Fruit fly (Drosophila melanogaster) whole organism, embryonic: ENCODE results near the gene Spn28Db.

ENCODE experiments used
- Abd-B ChIP-seq: fragments of 200-800 bp; sonication (Bioruptor generic); optimal IDR thresholded peaks from 2 replicates; lab custom pipeline; 2018; ENCODE audit warnings: missing biosample characterization, mild to moderate bottlenecking, missing genetic modification characterization, moderate library complexity
- Ada2b ChIP-seq: fragments of 200-800 bp; sonication (Bioruptor generic); IDR thresholded peaks from 2 replicates; pipeline ENCODE4 v1.3.6; 2022; ENCODE audit warnings: missing biosample characterization, missing genetic modification characterization
- Atf3 ChIP-seq: fragments of 200-800 bp; sonication (Bioruptor generic); optimal IDR thresholded peaks from 3 replicates; lab custom pipeline; 2016; ENCODE audit warnings: missing biosample characterization, missing genetic modification characterization
- Bdp1 ChIP-seq: fragments of 200-800 bp; sonication (Bioruptor generic); optimal IDR thresholded peaks from 3 replicates; lab custom pipeline; 2016; ENCODE audit warnings: missing biosample characterization, missing genetic modification characterization
- CG1024 ChIP-seq: fragments of 200-800 bp; sonication (Bioruptor generic); IDR thresholded peaks from 2 replicates; pipeline ENCODE4 v1.3.6; 2022; ENCODE audit warnings: missing biosample characterization, missing genetic modification characterization
- CG11398 ChIP-seq: fragments of 200-800 bp; sonication (Bioruptor generic); optimal IDR thresholded peaks from 2 replicates; lab custom pipeline; 2016; ENCODE audit warnings: missing biosample characterization, missing genetic modification characterization
- CG11456 ChIP-seq: fragments of 200-800 bp; sonication (Bioruptor generic); IDR thresholded peaks from 3 replicates; pipeline ENCODE4 v1.3.6; 2022; ENCODE audit warnings: missing biosample characterization, missing genetic modification characterization
- CG11723 ChIP-seq: fragments of 200-800 bp; sonication (Bioruptor generic); optimal IDR thresholded peaks from 2 replicates; lab custom pipeline; 2017; ENCODE audit warnings: missing biosample characterization, mild to moderate bottlenecking, missing genetic modification characterization
- CG12659 ChIP-seq: fragments of 200-800 bp; sonication (Bioruptor generic); optimal IDR thresholded peaks from 3 replicates; lab custom pipeline; 2017; ENCODE audit warnings: mild to moderate bottlenecking, missing biosample characterization, missing genetic modification reagents, missing genetic modification characterization
- CG13296 ChIP-seq: fragments of 200-800 bp; sonication (Bioruptor generic); optimal IDR thresholded peaks from 3 replicates; lab custom pipeline; 2018; ENCODE audit warnings: missing biosample characterization, mild to moderate bottlenecking, missing genetic modification characterization
- CG1529 ChIP-seq: fragments of 200-800 bp; sonication (Bioruptor generic); optimal IDR thresholded peaks from 3 replicates; lab custom pipeline; 2018; ENCODE audit warnings: missing biosample characterization, missing genetic modification characterization
- CG17568 ChIP-seq: fragments of 200-800 bp; sonication (Bioruptor generic); optimal IDR thresholded peaks from 2 replicates; lab custom pipeline; 2018; ENCODE audit warnings: missing biosample characterization, mild to moderate bottlenecking, missing genetic modification characterization, moderate library complexity
- CG18262 ChIP-seq: fragments of 200-800 bp; optimal IDR thresholded peaks from 3 replicates; lab custom pipeline; 2019; ENCODE audit warnings: missing biosample characterization, mild to moderate bottlenecking, missing genetic modification characterization, moderate library complexity
- CG18619 ChIP-seq: fragments of 200-800 bp; sonication (Bioruptor generic); optimal IDR thresholded peaks from 3 replicates; lab custom pipeline; 2017; ENCODE audit warnings: missing biosample characterization, mild to moderate bottlenecking, missing genetic modification characterization
- CG2712 ChIP-seq: fragments of 200-800 bp; optimal IDR thresholded peaks from 3 replicates; lab custom pipeline; 2019; ENCODE audit warnings: missing biosample characterization, mild to moderate bottlenecking, missing genetic modification characterization, moderate library complexity
- CG2875 ChIP-seq: fragments of 200-800 bp; sonication (Bioruptor generic); optimal IDR thresholded peaks from 2 replicates; lab custom pipeline; 2017; ENCODE audit warnings: missing biosample characterization, mild to moderate bottlenecking, missing genetic modification characterization, missing genetic modification reagents
- CG2889 ChIP-seq: fragments of 200-800 bp; sonication (Bioruptor generic); IDR thresholded peaks from 3 replicates; pipeline ENCODE4 v1.3.6; 2022; ENCODE audit warnings: missing biosample characterization, missing genetic modification characterization
- CG32772 ChIP-seq: fragments of 200-800 bp; sonication (Bioruptor generic); IDR thresholded peaks from 2 replicates; pipeline ENCODE4 v1.3.6; 2022; ENCODE audit warnings: missing biosample characterization, missing genetic modification characterization
- CG3726 ChIP-seq: fragments of 200-800 bp; sonication (Bioruptor generic); IDR thresholded peaks from 3 replicates; pipeline ENCODE4, ENCODE4 v1.3.6; 2022; ENCODE audit warnings: missing biosample characterization, missing genetic modification characterization
- CG5245 ChIP-seq: fragments of 200-800 bp; sonication (Bioruptor generic); optimal IDR thresholded peaks from 3 replicates; lab custom pipeline; 2016; ENCODE audit warnings: missing biosample characterization, missing genetic modification characterization
- CG8359 ChIP-seq: fragments of 200-800 bp; sonication (Bioruptor generic); optimal IDR thresholded peaks from 2 replicates; lab custom pipeline; 2017; ENCODE audit warnings: missing biosample characterization, mild to moderate bottlenecking, missing genetic modification characterization, borderline replicate concordance
- CG9932 ChIP-seq: fragments of 200-800 bp; sonication (Bioruptor generic); IDR thresholded peaks from 2 replicates; pipeline ENCODE4 v1.3.6; 2022; ENCODE audit warnings: missing biosample characterization, missing genetic modification characterization
- D ChIP-seq, 2 experiments: fragments of 200-800 bp in 1 of 2; fragments of >200 bp in 1 of 2; sonication (Bioruptor generic) in 1 of 2; optimal IDR thresholded peaks; 2 replicates in 1 of 2; 3 replicates in 1 of 2; lab custom pipeline; 2017; ENCODE audit warnings: mild to moderate bottlenecking in 1 of 2, missing biosample characterization in 1 of 2, missing genetic modification characterization in 1 of 2, missing genetic modification reagents in 1 of 2
- Dbx ChIP-seq: fragments of 200-800 bp; sonication (Bioruptor generic); IDR thresholded peaks from 3 replicates; pipeline ENCODE4 v1.3.6; 2022; ENCODE audit warnings: missing biosample characterization, missing genetic modification characterization
- Gsc ChIP-seq: fragments of 200-800 bp; sonication (Bioruptor generic); IDR thresholded peaks from 2 replicates; pipeline ENCODE4 v1.3.6; 2022; ENCODE audit warnings: missing biosample characterization, missing genetic modification characterization
- Hmr ChIP-seq: fragments of 200-800 bp; sonication (Bioruptor generic); optimal IDR thresholded peaks from 3 replicates; lab custom pipeline; 2017; ENCODE audit warnings: mild to moderate bottlenecking, missing biosample characterization, missing genetic modification reagents, missing genetic modification characterization
- Meics ChIP-seq: fragments of 200-800 bp; sonication (Bioruptor generic); optimal IDR thresholded peaks from 2 replicates; lab custom pipeline; 2017; ENCODE audit warnings: missing biosample characterization, mild to moderate bottlenecking, missing genetic modification characterization
- NFAT ChIP-seq: fragments of 200-800 bp; sonication (Bioruptor generic); IDR thresholded peaks from 2 replicates; pipeline ENCODE4 v1.3.6; 2022; ENCODE audit warnings: missing biosample characterization, missing genetic modification characterization
- Nf-YB ChIP-seq: fragments of 200-800 bp; sonication (Bioruptor generic); optimal IDR thresholded peaks from 3 replicates; lab custom pipeline; 2019; ENCODE audit warnings: missing biosample characterization, mild to moderate bottlenecking, missing genetic modification characterization, moderate library complexity
- Nf-YC ChIP-seq: fragments of 200-800 bp; optimal IDR thresholded peaks from 3 replicates; lab custom pipeline; 2019; ENCODE audit warnings: missing biosample characterization, mild to moderate bottlenecking, missing genetic modification characterization, moderate library complexity
- Optix ChIP-seq: fragments of 200-800 bp; sonication (Bioruptor generic); IDR thresholded peaks from 3 replicates; pipeline ENCODE4 v1.3.6; 2022; ENCODE audit warnings: missing biosample characterization, missing genetic modification characterization
- Pdp1 ChIP-seq, 2 experiments: fragments of 200-800 bp; sonication (Bioruptor generic); optimal IDR thresholded peaks; 3 replicates each; lab custom pipeline; 2016; ENCODE audit warnings: missing biosample characterization in 2 of 2, missing genetic modification characterization in 2 of 2, mild to moderate bottlenecking in 1 of 2, moderate library complexity in 1 of 2
- Xbp1 ChIP-seq: fragments of 200-800 bp; sonication (Bioruptor generic); optimal IDR thresholded peaks from 3 replicates; lab custom pipeline; 2016; ENCODE audit warnings: missing biosample characterization, mild to moderate bottlenecking, missing genetic modification characterization
- aop ChIP-seq: fragments of 200-800 bp; sonication (Bioruptor generic); IDR thresholded peaks from 2 replicates; pipeline ENCODE4 v1.3.6; 2022; ENCODE audit warnings: missing biosample characterization, missing genetic modification characterization
- bowl ChIP-seq: fragments of 200-800 bp; sonication (Bioruptor generic); IDR thresholded peaks from 2 replicates; pipeline ENCODE4 v1.3.6; 2022; ENCODE audit warnings: missing biosample characterization, missing genetic modification characterization
- cas ChIP-seq: fragments of 200-800 bp; sonication (Bioruptor generic); IDR thresholded peaks from 2 replicates; pipeline ENCODE4 v1.3.6; 2022; ENCODE audit warnings: missing biosample characterization, missing genetic modification characterization
- caup ChIP-seq: fragments of 200-800 bp; sonication (Bioruptor generic); optimal IDR thresholded peaks from 3 replicates; lab custom pipeline; 2017; ENCODE audit warnings: missing biosample characterization, mild to moderate bottlenecking, missing genetic modification characterization, moderate library complexity; ENCODE audit not compliant: severe bottlenecking
- cwo ChIP-seq: fragments of 200-800 bp; sonication (Bioruptor generic); optimal IDR thresholded peaks from 3 replicates; lab custom pipeline; 2017; ENCODE audit warnings: missing biosample characterization, missing genetic modification characterization, mild to moderate bottlenecking, moderate library complexity, missing genetic modification reagents
- dmrt99B ChIP-seq: fragments of 200-800 bp; sonication (Bioruptor generic); optimal IDR thresholded peaks from 2 replicates; lab custom pipeline; 2018; ENCODE audit warnings: missing biosample characterization, mild to moderate bottlenecking, missing genetic modification characterization, moderate library complexity
- dysf ChIP-seq: fragments of 200-800 bp; sonication (Bioruptor generic); IDR thresholded peaks from 3 replicates; pipeline ENCODE4 v1.3.6; 2022; ENCODE audit warnings: missing biosample characterization, missing genetic modification characterization
- jing ChIP-seq: fragments of 200-800 bp; sonication (Bioruptor generic); optimal IDR thresholded peaks from 2 replicates; lab custom pipeline; 2018; ENCODE audit warnings: missing biosample characterization, mild to moderate bottlenecking, missing genetic modification characterization
- klu ChIP-seq: fragments of 200-800 bp; sonication (Bioruptor generic); IDR thresholded peaks from 2 replicates; pipeline ENCODE4 v1.3.6; 2022; ENCODE audit warnings: missing biosample characterization, missing genetic modification characterization
- lbe ChIP-seq: fragments of 200-800 bp; sonication (Bioruptor generic); optimal IDR thresholded peaks from 2 replicates; lab custom pipeline; 2016; ENCODE audit warnings: missing biosample characterization, mild to moderate bottlenecking, missing genetic modification characterization
- nmo ChIP-seq: fragments of 200-800 bp; sonication (Bioruptor generic); optimal IDR thresholded peaks from 2 replicates; lab custom pipeline; 2018; ENCODE audit warnings: missing biosample characterization, mild to moderate bottlenecking, missing genetic modification characterization, moderate library complexity
- oc ChIP-seq: fragments of 200-800 bp; sonication (Bioruptor generic); optimal IDR thresholded peaks from 2 replicates; lab custom pipeline; 2018; ENCODE audit warnings: missing biosample characterization, mild to moderate bottlenecking, missing genetic modification characterization, moderate library complexity
- run ChIP-seq: fragments of 200-800 bp; sonication (Bioruptor generic); optimal IDR thresholded peaks from 3 replicates; lab custom pipeline; 2018; ENCODE audit warnings: missing biosample characterization, mild to moderate bottlenecking, missing genetic modification characterization
- scrt ChIP-seq: fragments of 200-800 bp; sonication (Bioruptor generic); optimal IDR thresholded peaks from 2 replicates; lab custom pipeline; 2018; ENCODE audit warnings: missing biosample characterization, mild to moderate bottlenecking, missing genetic modification characterization, moderate library complexity
- twi ChIP-seq: fragments of 200-800 bp; optimal IDR thresholded peaks from 2 replicates; lab custom pipeline; 2019; ENCODE audit warnings: missing biosample characterization, mild to moderate bottlenecking, missing genetic modification characterization, moderate library complexity
- z ChIP-seq: fragments of 200-800 bp; sonication (Bioruptor generic); IDR thresholded peaks from 3 replicates; pipeline ENCODE4 v1.3.6; 2022; ENCODE audit warnings: missing biosample characterization, missing genetic modification characterization

Spn28Db gene

dm6 chr2L:7916368-7916767 lies 25.9 kb upstream of the Spn28Db start (continued):
- TF ChIP-seq CG12659 (GFP tag; lab: Kevin White, UChicago) (peak; percentile 71), Ada2b (GFP tag; lab: Robert Waterston, UW) (peak; percentile 84), Meics (peak; percentile 27), CG11456 (GFP tag; lab: Robert Waterston, UW) (peak; percentile 80), Gsc (GFP tag; lab: Robert Waterston, UW) (no peak), scrt (no peak), cas (GFP tag; lab: Robert Waterston, UW) (no peak), klu (peak; percentile 41), Nf-YC (no peak), CG5245 (GFP tag; lab: Kevin White, UChicago) (no peak), Dbx (GFP tag; lab: Robert Waterston, UW) (peak; percentile 76; the same call in 2 of the 3 replicates), aop (0 out of 2 replicates have a peak, but pooled peaks have one; percentile 40), CG11398 (GFP tag; lab: Kevin White, UChicago) (peak; percentile 12), CG9932 (peak; percentile 67), CG2889 (GFP tag; lab: Robert Waterston, UW) (peak; percentile 79; the same call in 2 of the 3 replicates), CG17568 (peak; percentile 34), jing (GFP tag; lab: Kevin White, UChicago) (peak; percentile 51), caup (GFP tag; lab: Kevin White, UChicago) (peak; percentile 68), bowl (no peak), cwo (GFP tag; lab: Kevin White, UChicago) (peak; percentile 28), D (optimal IDR thresholded peaks at IDR 0.05; lab: Kevin White, UChicago) (no peak), D (GFP tag; optimal IDR thresholded peaks at IDR 0.05; lab: Kevin White, UChicago) (peak; percentile 44), CG18619 (peak; percentile 69), Abd-B (GFP tag; lab: Kevin White, UChicago) (peak; percentile 55), CG13296 (peak; percentile 19), Pdp1 (GFP tag; optimal IDR thresholded peaks at IDR 0.05; lab: Kevin White, UChicago) (peak in 1 of 2 experiments; percentile 62), oc (tag; lab: Kevin White, UChicago) (peak; percentile 37), CG1024 (peak; percentile 51; the same call in 1 of the 2 replicates), dmrt99B (tag; lab: Kevin White, UChicago) (peak; percentile 76), CG1529 (GFP tag; lab: Kevin White, UChicago) (peak; percentile 41), Bdp1 (GFP tag; lab: Kevin White, UChicago) (peak; percentile 25), lbe (peak; percentile 0), CG3726 (peak; percentile 63; the same call in 2 of the 3 replicates), CG11723 (peak; percentile 30), nmo (GFP tag; lab: Kevin White, UChicago) (peak; percentile 0), run (tag; lab: Kevin White, UChicago) (peak; percentile 43), Xbp1 (GFP tag; lab: Kevin White, UChicago) (peak; percentile 76), twi (tag; lab: Kevin White, UChicago) (peak; percentile 10), CG18262 (tag; lab: Kevin White, UChicago) (no peak), Atf3 (peak; percentile 14), CG2712 (tag; lab: Kevin White, UChicago) (no peak), z (peak; percentile 57; the same call in 2 of the 3 replicates), CG8359 (GFP tag; lab: Kevin White, UChicago) (no peak), Hmr (GFP tag; lab: Kevin White, UChicago) (peak; percentile 81), CG2875 (GFP tag; lab: Kevin White, UChicago) (peak; percentile 39), NFAT (peak; percentile 29), Optix (GFP tag; lab: Robert Waterston, UW) (peak; percentile 44; the same call in 2 of the 3 replicates), dysf (GFP tag; lab: Robert Waterston, UW) (peak; percentile 85), CG32772 (GFP tag; lab: Robert Waterston, UW) (peak; percentile 21; the same call in 1 of the 2 replicates), Nf-YB (peak; percentile 26)
